Fruit fly (Drosophila melanogaster): ENCODE measurements around the gene Idi.

Gene Idi

dm6 chr3R:21268873-21269272 lies 1.1 kb upstream of the Idi start, which contains the start of gene Rab1 (continued):
- TF ChIP-seq acj6 (GFP tag; optimal IDR thresholded peaks at IDR 0.05) (peak; percentile 36), CG11902 (GFP tag; optimal IDR thresholded peaks at IDR 0.05) (no peak), Eip75B (GFP tag; optimal IDR thresholded peaks at IDR 0.05) (peak; percentile 41), CG32006 (GFP tag; optimal IDR thresholded peaks at IDR 0.05) (no peak), Eip93F (GFP tag; optimal IDR thresholded peaks at IDR 0.05) (no peak), Ets96B (tag; optimal IDR thresholded peaks at IDR 0.05) (no peak), Smox (GFP tag; optimal IDR thresholded peaks at IDR 0.05) (no peak), CG6854 (GFP tag; optimal IDR thresholded peaks at IDR 0.05) (peak; percentile 42), ss (GFP tag; optimal IDR thresholded peaks at IDR 0.05) (peak in 1 of 2 experiments; percentile 43), spab (GFP tag; optimal IDR thresholded peaks at IDR 0.05) (no peak), lz (GFP tag; optimal IDR thresholded peaks at IDR 0.05) (peak; percentile 38), esn (GFP tag; optimal IDR thresholded peaks at IDR 0.05) (peak; percentile 59), svp (GFP tag) (peak; percentile 97), Sox15 (GFP tag; optimal IDR thresholded peaks at IDR 0.05) (peak; percentile 8), Met (GFP tag; optimal IDR thresholded peaks at IDR 0.05) (no peak), Hr39 (GFP tag; optimal IDR thresholded peaks at IDR 0.05) (peak; percentile 33), Sox102F (GFP tag; optimal IDR thresholded peaks at IDR 0.05) (peak; percentile 44), topi (GFP tag; optimal IDR thresholded peaks at IDR 0.05) (peak; percentile 44), salr (GFP tag; optimal IDR thresholded peaks at IDR 0.05) (no peak), dsx (GFP tag; optimal IDR thresholded peaks at IDR 0.05; ENCODE audit: poor library complexity, severe bottlenecking) (no peak), CG8632 (GFP tag; optimal IDR thresholded peaks at IDR 0.05) (no peak)

- TF ChIP-seq spab (GFP tag; optimal IDR thresholded peaks at IDR 0.05) = no peak
- peak; percentile 91 for TF ChIP-seq svp (GFP tag)
- no peak for TF ChIP-seq CG15336 (GFP tag; IDR thresholded peaks at IDR 0.05)
Measured at dm6 chr3R:21270609-21271143, 750 bp downstream of the Idi start.

dm6 chr3R:21271208-21271607 lies 1.3 kb downstream of the Idi start:
- TF ChIP-seq fkh (GFP tag; optimal IDR thresholded peaks at IDR 0.05) (peak; percentile 81), spab (GFP tag; optimal IDR thresholded peaks at IDR 0.05) (no peak)

dm6 chr3R:21273427-21274038 lies 3.6 kb downstream of the Idi start, which contains the start of gene CG3308:
TSS of gene CG3308 (minus strand) at chr3R:21273817.
- TF ChIP-seq CG11762 (GFP tag; optimal IDR thresholded peaks at IDR 0.05; ENCODE audit: insufficient read depth) (no peak), CG6792 (GFP tag; optimal IDR thresholded peaks at IDR 0.05) (no peak), lz (GFP tag; optimal IDR thresholded peaks at IDR 0.05) (peak; percentile 39), svp (GFP tag) (peak; percentile 67), salr (GFP tag; optimal IDR thresholded peaks at IDR 0.05) (no peak), CG6808 (GFP tag; optimal IDR thresholded peaks at IDR 0.05) (no peak), cyc (GFP tag; optimal IDR thresholded peaks at IDR 0.05) (peak; percentile 37), CG9139 (GFP tag; optimal IDR thresholded peaks at IDR 0.05) (no peak), Eip75B (GFP tag; optimal IDR thresholded peaks at IDR 0.05) (peak; percentile 29), Eip93F (GFP tag; optimal IDR thresholded peaks at IDR 0.05) (no peak), Sox14 (GFP tag; optimal IDR thresholded peaks at IDR 0.05) (peak; percentile 13), Eip78C (GFP tag) (peak; percentile 82), acj6 (GFP tag; optimal IDR thresholded peaks at IDR 0.05) (peak; percentile 4), dsx (GFP tag; optimal IDR thresholded peaks at IDR 0.05; ENCODE audit: poor library complexity, severe bottlenecking) (no peak), Hr39 (GFP tag; optimal IDR thresholded peaks at IDR 0.05) (peak; percentile 16), CG6276 (GFP tag; optimal IDR thresholded peaks at IDR 0.05) (no peak), Blimp-1 (GFP tag; optimal IDR thresholded peaks at IDR 0.05) (no peak), esn (GFP tag; optimal IDR thresholded peaks at IDR 0.05) (peak; percentile 57), Sox102F (GFP tag; optimal IDR thresholded peaks at IDR 0.05) (peak; percentile 15), OdsH (GFP tag; optimal IDR thresholded peaks at IDR 0.05) (peak; percentile 34), ss (GFP tag; optimal IDR thresholded peaks at IDR 0.05) (peak in 1 of 2 experiments; percentile 7), achi (GFP tag; optimal IDR thresholded peaks at IDR 0.05) (peak; percentile 2), vri (GFP tag; optimal IDR thresholded peaks at IDR 0.05) (peak; percentile 96), Hr4 (GFP tag; optimal IDR thresholded peaks at IDR 0.05) (peak; percentile 8), Lpt (GFP tag; optimal IDR thresholded peaks at IDR 0.05) (no peak), CG8632 (GFP tag; optimal IDR thresholded peaks at IDR 0.05) (no peak), CG4318 (GFP tag; optimal IDR thresholded peaks at IDR 0.05) (no peak), CG31627 (GFP tag; optimal IDR thresholded peaks at IDR 0.05) (peak; percentile 35), CG10669 (GFP tag; optimal IDR thresholded peaks at IDR 0.05) (no peak), CG10631 (GFP tag; optimal IDR thresholded peaks at IDR 0.05) (peak; percentile 20)
